Worm (Caenorhabditis elegans): ENCODE data around the gene T07G12.4.

Gene T07G12.4

ce11 chrIV:10574471-10574870 is 36.0 kb upstream of the T07G12.4 start:
- TF ChIP-seq che-1 (tag; optimal IDR thresholded peaks at IDR 0.05) = no peak
- TF ChIP-seq unc-42 (tag; optimal IDR thresholded peaks at IDR 0.05) = peak; percentile 83
- TF ChIP-seq ref-2 (tag; optimal IDR thresholded peaks at IDR 0.05) = no peak
- TF ChIP-seq ceh-48 (tag; optimal IDR thresholded peaks at IDR 0.05) = no peak

ce11 chrIV:10573471-10573870 is 35.0 kb upstream of the T07G12.4 start:
- TF ChIP-seq unc-42 (tag; optimal IDR thresholded peaks at IDR 0.05) (peak; percentile 59), ztf-16 (tag; optimal IDR thresholded peaks at IDR 0.05) (no peak), hlh-15 (tag; optimal IDR thresholded peaks at IDR 0.05) (no peak)

ce11 chrIV:10571020-10571419 is 32.5 kb upstream of the T07G12.4 start:
- no peak for TF ChIP-seq ceh-6 (GFP tag; optimal IDR thresholded peaks at IDR 0.05)
- TF ChIP-seq odd-2 (tag; optimal IDR thresholded peaks at IDR 0.05) = no peak
- no peak for TF ChIP-seq dmd-4 (tag; optimal IDR thresholded peaks at IDR 0.05; ENCODE audit: borderline replicate concordance)
- peak; percentile 69 for TF ChIP-seq unc-42 (tag; optimal IDR thresholded peaks at IDR 0.05)

- TF ChIP-seq sox-2 (GFP tag; IDR thresholded peaks at IDR 0.05) (no peak), ref-2 (tag; optimal IDR thresholded peaks at IDR 0.05) (peak; percentile 31)
Measured at ce11 chrIV:10570065-10570464, 31.6 kb upstream of the T07G12.4 start.

- TF ChIP-seq tbx-7 (tag; optimal IDR thresholded peaks at IDR 0.05) = no peak
- TF ChIP-seq elt-4 (tag; optimal IDR thresholded peaks at IDR 0.05) = no peak
- no peak for TF ChIP-seq pha-4 (tag; optimal IDR thresholded peaks at IDR 0.05)
- TF ChIP-seq zip-5 (tag; optimal IDR thresholded peaks at IDR 0.05) = no peak
- no peak for TF ChIP-seq sox-4 (tag; optimal IDR thresholded peaks at IDR 0.05)
Measured at ce11 chrIV:10567822-10568221, 29.3 kb upstream of the T07G12.4 start.

- TF ChIP-seq unc-42 (tag; optimal IDR thresholded peaks at IDR 0.05) (peak; percentile 10), K09A11.1 (tag; optimal IDR thresholded peaks at IDR 0.05; ENCODE audit: insufficient read depth) (no peak)
Measured at ce11 chrIV:10565282-10565681, 26.8 kb upstream of the T07G12.4 start.

- no peak for TF ChIP-seq odd-2 (tag; optimal IDR thresholded peaks at IDR 0.05)
- no peak for TF ChIP-seq pqm-1 (tag; optimal IDR thresholded peaks at IDR 0.05)
- TF ChIP-seq ceh-24 (tag; optimal IDR thresholded peaks at IDR 0.05) = no peak
- no peak for TF ChIP-seq dve-1 (tag; optimal IDR thresholded peaks at IDR 0.05)
Measured at ce11 chrIV:10564613-10565012, 26.1 kb upstream of the T07G12.4 start.

- no peak for TF ChIP-seq ahr-1 (tag; optimal IDR thresholded peaks at IDR 0.05)
- no peak for TF ChIP-seq ets-4 (tag; optimal IDR thresholded peaks at IDR 0.05)
- TF ChIP-seq ceh-31 (tag; optimal IDR thresholded peaks at IDR 0.05) = no peak
- no peak for TF ChIP-seq ceh-22 (tag; optimal IDR thresholded peaks at IDR 0.05)
- TF ChIP-seq hlh-13 (GFP tag; optimal IDR thresholded peaks at IDR 0.05) = no peak
- TF ChIP-seq elt-2 (tag; optimal IDR thresholded peaks at IDR 0.05) = no peak
- TF ChIP-seq ceh-19 (GFP tag; optimal IDR thresholded peaks at IDR 0.05) = no peak
- TF ChIP-seq ceh-34 (tag; optimal IDR thresholded peaks at IDR 0.05) = no peak
Measured at ce11 chrIV:10561605-10562004, 23.1 kb upstream of the T07G12.4 start, which contains the start of gene him-8. Gene him-8, plus strand, starts transcription at chrIV:10561905.

ce11 chrIV:10558415-10558814 is 19.9 kb upstream of the T07G12.4 start, which contains the start of gene zim-3:
Gene zim-3, plus strand, starts transcription at chrIV:10558715.
- TF ChIP-seq pha-2 (tag; optimal IDR thresholded peaks at IDR 0.05) = no peak
- TF ChIP-seq ceh-31 (tag; optimal IDR thresholded peaks at IDR 0.05) = no peak
- TF ChIP-seq npax-4 (tag; optimal IDR thresholded peaks at IDR 0.05) = no peak
- no peak for TF ChIP-seq sox-2 (GFP tag; IDR thresholded peaks at IDR 0.05)
- TF ChIP-seq ets-4 (tag; optimal IDR thresholded peaks at IDR 0.05) = no peak
- no peak for TF ChIP-seq Y22D7AL.16 (tag; optimal IDR thresholded peaks at IDR 0.05)
- no peak for TF ChIP-seq unc-3 (GFP tag; conservative IDR thresholded peaks at IDR 0.05)
- no peak for TF ChIP-seq unc-3 (tag; optimal IDR thresholded peaks at IDR 0.05)
- TF ChIP-seq ceh-18 (tag; optimal IDR thresholded peaks at IDR 0.05) = no peak
- no peak for TF ChIP-seq hlh-13 (GFP tag; optimal IDR thresholded peaks at IDR 0.05)
- TF ChIP-seq ceh-45 (GFP tag; IDR thresholded peaks at IDR 0.05) = no peak
- no peak for TF ChIP-seq syd-9 (tag; optimal IDR thresholded peaks at IDR 0.05)
- TF ChIP-seq unc-42 (tag; optimal IDR thresholded peaks at IDR 0.05) = no peak
- no peak for TF ChIP-seq che-1 (tag; optimal IDR thresholded peaks at IDR 0.05)
- no peak for TF ChIP-seq lim-6 (tag; optimal IDR thresholded peaks at IDR 0.05)
